Worm (Caenorhabditis elegans): ENCODE measurements around the gene srh-213.

srh-213 gene

ce11 chrV:3578813-3579212, 16.0 kb downstream of the srh-213 start, which contains the start of gene pygl-1 (continued):
- no peak for TF ChIP-seq rpc-1 (optimal IDR thresholded peaks at IDR 0.05)
- no peak for TF ChIP-seq rpc-1 (tag; optimal IDR thresholded peaks at IDR 0.05)
- peak; percentile 83 for TF ChIP-seq hsf-1 (GFP tag; IDR thresholded peaks at IDR 0.05)
- TF ChIP-seq hmg-1.2 (GFP tag; IDR thresholded peaks at IDR 0.05) = peak; percentile 70
- no peak for TF ChIP-seq let-526 (GFP tag; IDR thresholded peaks at IDR 0.05)
- TF ChIP-seq ceh-40 (GFP tag; IDR thresholded peaks at IDR 0.05) = no peak
- no peak for TF ChIP-seq nfya-2 (GFP tag; IDR thresholded peaks at IDR 0.05)
- peak; percentile 99 for TF ChIP-seq ceh-91 (GFP tag; IDR thresholded peaks at IDR 0.05)
- TF ChIP-seq F57A8.1 (GFP tag; optimal IDR thresholded peaks at IDR 0.05) = no peak
- no peak for TF ChIP-seq nhr-80 (tag; optimal IDR thresholded peaks at IDR 0.05)
- no peak for TF ChIP-seq fkh-3 (tag; optimal IDR thresholded peaks at IDR 0.05)
- TF ChIP-seq F10E7.11 (tag; optimal IDR thresholded peaks at IDR 0.05) = no peak
- TF ChIP-seq C17E4.6 (GFP tag; IDR thresholded peaks at IDR 0.05) = peak; percentile 85
- peak; percentile 99 for TF ChIP-seq efl-1 (GFP tag; optimal IDR thresholded peaks at IDR 0.05)
- peak; percentile 99 for TF ChIP-seq madf-6 (GFP tag; IDR thresholded peaks at IDR 0.05)
- TF ChIP-seq ztf-28 (GFP tag; IDR thresholded peaks at IDR 0.05) = peak; percentile 69; the same call in 1 of the 2 replicates
- TF ChIP-seq mes-4 (tag; optimal IDR thresholded peaks at IDR 0.05) = no peak
- TF ChIP-seq lin-35 (GFP tag; optimal IDR thresholded peaks at IDR 0.05) = peak in 2 of 3 experiments; percentile 35 to 90
- TF ChIP-seq ztf-18 (tag; optimal IDR thresholded peaks at IDR 0.05) = no peak
- peak; percentile 84 for TF ChIP-seq B0336.3 (GFP tag; IDR thresholded peaks at IDR 0.05)
- peak; percentile 90 for TF ChIP-seq madf-3 (GFP tag; IDR thresholded peaks at IDR 0.05)
- TF ChIP-seq athp-1 (tag; optimal IDR thresholded peaks at IDR 0.05) = peak; percentile 48
- peak; percentile 97 for TF ChIP-seq xnd-1 (tag; optimal IDR thresholded peaks at IDR 0.05)
- peak; percentile 96 for TF ChIP-seq B0019.2 (GFP tag; conservative IDR thresholded peaks at IDR 0.05)
- TF ChIP-seq egrh-3 (GFP tag; IDR thresholded peaks at IDR 0.05) = peak; percentile 12; the same call in 1 of the 2 replicates
- TF ChIP-seq repo-1 (tag; optimal IDR thresholded peaks at IDR 0.05) = no peak
- peak; percentile 94 for TF ChIP-seq tlf-1 (GFP tag; optimal IDR thresholded peaks at IDR 0.05)
- TF ChIP-seq F37B4.10 (GFP tag; IDR thresholded peaks at IDR 0.05) = no peak
- TF ChIP-seq Y67H2A.10 (GFP tag; conservative IDR thresholded peaks at IDR 0.05) = 0 out of 2 replicates have a peak, but pooled peaks have one; percentile 40
- peak; percentile 87 for TF ChIP-seq dox-1 (GFP tag; IDR thresholded peaks at IDR 0.05)
- peak; percentile 73 for TF ChIP-seq mcd-1 (GFP tag; IDR thresholded peaks at IDR 0.05)
- TF ChIP-seq unc-130 (GFP tag; optimal IDR thresholded peaks at IDR 0.05) = peak; percentile 95
- peak; percentile 90 for TF ChIP-seq rcor-1 (GFP tag; IDR thresholded peaks at IDR 0.05)
- TF ChIP-seq hlh-26 (GFP tag; conservative IDR thresholded peaks at IDR 0.05) = no peak
- TF ChIP-seq hrde-1 (tag; optimal IDR thresholded peaks at IDR 0.05; ENCODE audit: borderline replicate concordance) = peak; percentile 71
- no peak for TF ChIP-seq B0261.1 (tag; optimal IDR thresholded peaks at IDR 0.05)
- TF ChIP-seq hmg-20 (GFP tag; IDR thresholded peaks at IDR 0.05) = no peak
- TF ChIP-seq ceh-79 (tag; optimal IDR thresholded peaks at IDR 0.05) = no peak
- TF ChIP-seq ceh-58 (GFP tag; IDR thresholded peaks at IDR 0.05) = no peak
- peak; percentile 99 for TF ChIP-seq D2030.7 (GFP tag; IDR thresholded peaks at IDR 0.05)
- peak; percentile 99 for TF ChIP-seq lsl-1 (GFP tag; optimal IDR thresholded peaks at IDR 0.05)
- TF ChIP-seq F57C9.4 (tag; optimal IDR thresholded peaks at IDR 0.05) = no peak
- TF ChIP-seq snpc-3.4 (tag; optimal IDR thresholded peaks at IDR 0.05) = peak; percentile 89
- peak; percentile 57 for TF ChIP-seq him-1 (tag; optimal IDR thresholded peaks at IDR 0.05)
- TF ChIP-seq madf-8 (GFP tag; conservative IDR thresholded peaks at IDR 0.05) = peak; percentile 97
- TF ChIP-seq Y95B8A.8 (GFP tag; IDR thresholded peaks at IDR 0.05) = peak; percentile 95
- TF ChIP-seq nfyb-1 (GFP tag; IDR thresholded peaks at IDR 0.05) = no peak
- peak; percentile 71 for TF ChIP-seq lir-1 (GFP tag; conservative IDR thresholded peaks at IDR 0.05)
- TF ChIP-seq lin-54 (GFP tag; optimal IDR thresholded peaks at IDR 0.05) = peak; percentile 94
